Fruit fly (Drosophila melanogaster) whole organism: Measurements from ENCODE around the gene dnt.

ENCODE experiments used
- CG8478 ChIP-seq: fragments of >200 bp; optimal IDR thresholded peaks from 2 replicates; lab custom pipeline; 2018; ENCODE audit warnings: inconsistent platforms
- EcR ChIP-seq, 2 experiments: fragments of >200 bp; optimal IDR thresholded peaks; 2 replicates each; lab custom pipeline; 2017; ENCODE audit warnings: missing biosample characterization in 2 of 2, missing genetic modification characterization in 2 of 2, missing genetic modification reagents in 2 of 2
- pan ChIP-seq: fragments of >200 bp; optimal IDR thresholded peaks from 2 replicates; lab custom pipeline; 2017
- usp ChIP-seq: fragments of >200 bp; optimal IDR thresholded peaks from 2 replicates; lab custom pipeline; 2017; ENCODE audit warnings: missing biosample characterization, missing genetic modification characterization, mixed read lengths

dm6 chr2L:19401914-19402313 is 38.9 kb upstream of the dnt start:
- TF ChIP-seq pan (lab: Kevin White, UChicago) (no peak), EcR (GFP tag; optimal IDR thresholded peaks at IDR 0.05; lab: Kevin White, UChicago) (no peak), CG8478 (lab: Kevin White, UChicago) (no peak), usp (GFP tag; lab: Kevin White, UChicago) (no peak)
